Fruit fly (Drosophila melanogaster) ovary, adult (tissue): ENCODE results near the gene CG7376.
"Not testable (repeated sequence)": the region's sequence is repeated elsewhere in the genome, so short reads cannot be mapped to it uniquely, and the experiment has no call there.

Experiments used
- CG17801 ChIP-seq: fragments of 200-800 bp; optimal IDR thresholded peaks from 2 replicates; lab custom pipeline; 2019; ENCODE audit warnings: missing biosample characterization, mild to moderate bottlenecking, missing genetic modification characterization, moderate library complexity; ENCODE audit not compliant: partially characterized antibody

CG7376 gene

DNA sequence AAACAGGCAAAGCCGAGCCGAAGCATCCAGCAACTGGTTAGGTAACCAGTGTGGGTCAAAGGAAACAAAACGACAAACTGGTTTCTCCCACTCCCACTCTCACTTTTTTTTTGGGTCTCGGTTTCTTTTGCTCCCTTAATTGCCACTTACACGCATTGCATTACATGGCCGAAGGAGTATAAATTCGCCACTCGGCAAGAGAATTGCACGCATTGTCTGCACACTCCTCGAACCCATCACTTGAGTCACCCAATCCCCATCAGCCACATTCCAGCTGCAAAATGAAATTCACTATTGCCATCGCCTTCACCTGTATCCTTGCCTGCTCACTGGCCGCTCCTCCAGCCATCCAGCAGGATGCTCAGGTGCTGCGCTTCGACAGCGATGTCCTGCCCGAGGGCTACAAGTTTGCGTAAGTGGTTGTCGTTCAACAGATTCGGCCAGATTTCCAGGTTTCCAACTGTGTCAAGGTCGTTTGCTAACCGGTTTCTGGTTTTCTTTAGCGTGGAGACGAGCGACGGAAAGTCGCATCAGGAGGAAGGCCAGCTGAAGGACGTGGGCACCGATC is 30.8 kb upstream of the CG7376 start, which contains the start of gene Lcp65Ad:
Gene Lcp65Ad (plus strand): TSS at position 208 of the 568 bp plus-strand sequence.
- TF ChIP-seq CG17801 (GFP tag; lab: Kevin White, UChicago), result no peak

DNA sequence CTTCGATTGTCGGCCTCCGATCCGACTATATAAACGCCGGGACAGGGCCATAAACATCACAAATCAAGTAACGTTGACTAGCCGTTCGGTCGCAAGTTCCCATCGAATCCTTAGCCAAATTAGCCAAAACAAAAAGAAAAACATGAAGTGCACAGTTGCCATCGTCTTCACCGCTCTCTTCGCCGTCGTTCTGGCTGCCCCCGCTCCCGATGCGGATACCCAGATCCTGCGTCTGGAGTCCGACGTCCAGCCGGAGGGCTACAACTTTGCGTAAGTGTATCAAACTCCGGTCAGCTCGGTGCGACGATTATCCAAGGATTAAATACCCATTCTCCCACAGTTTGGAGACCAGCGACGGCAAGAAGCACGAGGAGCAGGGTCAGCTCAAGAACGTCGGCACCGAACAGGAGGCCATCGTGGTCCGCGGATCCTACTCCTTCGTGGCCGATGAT is 29.3 kb upstream of the CG7376 start, which contains the start of gene Lcp65Ac:
Gene Lcp65Ac (plus strand): TSS at position 51 of the 452 bp plus-strand sequence.
- TF ChIP-seq CG17801 (GFP tag; lab: Kevin White, UChicago), result no peak

DNA sequence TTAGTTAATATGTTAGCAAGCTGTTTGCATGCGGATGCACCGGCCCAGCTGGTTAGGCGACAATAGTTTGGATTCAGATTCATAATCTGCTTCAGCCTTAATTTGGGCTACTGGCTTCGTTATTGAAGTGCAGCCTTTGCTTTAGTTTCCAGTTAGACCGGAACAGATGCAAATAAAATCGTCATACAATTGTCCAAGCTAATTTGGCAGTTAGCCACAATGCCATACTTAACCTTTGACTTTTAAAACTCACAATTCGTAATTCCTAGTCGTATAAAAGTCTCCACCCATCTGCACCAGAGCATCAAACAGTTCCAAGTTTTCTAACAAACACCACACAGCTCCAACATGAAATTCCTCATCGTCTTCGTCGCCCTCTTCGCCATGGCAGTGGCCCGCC is 27.7 kb upstream of the CG7376 start, which contains the start of gene Lcp65Ab2:
Gene Lcp65Ab2 (plus strand): TSS at position 301 of the 400 bp plus-strand sequence.
- not testable (repeated sequence) for TF ChIP-seq CG17801 (GFP tag; lab: Kevin White, UChicago)

DNA sequence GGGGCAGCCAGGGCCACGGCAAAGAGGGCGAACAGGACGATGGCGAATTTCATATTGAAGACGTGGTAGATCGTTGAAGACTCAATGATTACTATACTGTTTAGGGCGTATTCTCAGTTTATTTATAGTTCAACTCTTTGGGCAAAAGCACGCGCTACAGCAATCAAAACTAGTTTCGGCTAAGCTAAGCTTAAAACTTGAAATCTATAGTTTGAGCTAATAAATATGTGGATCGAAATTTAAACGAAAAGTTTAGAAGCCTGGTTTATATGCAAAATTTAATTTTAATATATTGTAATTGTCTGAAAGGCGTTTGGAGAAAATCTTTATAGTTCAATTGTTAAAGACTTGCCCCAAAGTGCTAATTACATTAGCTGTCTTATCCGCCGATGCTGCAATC is 26.2 kb upstream of the CG7376 start, which contains the start of gene Cpr65Ax1:
Gene Cpr65Ax1 (minus strand): TSS at position 101 of the 400 bp plus-strand sequence.
- TF ChIP-seq CG17801 (GFP tag; lab: Kevin White, UChicago), result not testable (repeated sequence)

DNA sequence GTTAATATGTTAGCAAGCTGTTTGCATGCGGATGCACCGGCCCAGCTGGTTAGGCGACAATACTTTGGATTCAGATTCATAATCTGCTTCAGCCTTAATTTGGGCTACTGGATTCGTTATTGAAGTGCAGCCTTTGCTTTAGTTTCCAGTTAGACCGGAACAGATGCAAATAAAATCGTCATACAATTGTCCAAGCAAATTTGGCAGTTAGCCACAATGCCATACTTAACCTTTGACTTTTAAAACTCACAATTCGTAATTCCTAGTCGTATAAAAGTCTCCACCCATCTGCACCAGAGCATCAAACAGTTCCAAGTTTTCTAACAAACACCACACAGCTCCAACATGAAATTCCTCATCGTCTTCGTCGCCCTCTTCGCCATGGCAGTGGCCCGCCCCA is 24.8 kb upstream of the CG7376 start, which contains the start of gene Lcp65Ab1:
Gene Lcp65Ab1 (plus strand): TSS at position 301 of the 400 bp plus-strand sequence.
- not testable (repeated sequence) for TF ChIP-seq CG17801 (GFP tag; lab: Kevin White, UChicago)

DNA sequence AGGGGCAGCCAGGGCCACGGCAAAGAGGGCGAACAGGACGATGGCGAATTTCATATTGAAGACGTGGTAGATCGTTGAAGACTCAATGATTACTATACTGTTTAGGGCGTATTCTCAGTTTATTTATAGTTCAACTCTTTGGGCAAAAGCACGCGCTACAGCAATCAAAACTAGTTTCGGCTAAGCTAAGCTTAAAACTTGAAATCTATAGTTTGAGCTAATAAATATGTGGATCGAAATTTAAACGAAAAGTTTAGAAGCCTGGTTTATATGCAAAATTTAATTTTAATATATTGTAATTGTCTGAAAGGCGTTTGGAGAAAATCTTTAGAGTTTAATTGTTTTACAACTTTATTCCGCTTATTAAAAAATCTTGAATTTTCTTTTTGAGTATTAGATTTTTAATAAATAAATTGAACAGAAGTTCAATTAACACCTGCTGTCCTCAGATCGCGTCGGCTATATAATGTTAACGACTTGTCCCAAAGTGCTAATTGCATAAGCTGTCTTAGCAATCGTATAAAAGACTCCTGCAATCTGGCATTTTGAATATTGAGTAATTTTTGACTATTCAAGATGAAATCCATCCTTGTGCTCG is 23.2 kb upstream of the CG7376 start, which contains the start of the genes Cpr65Ax2 and Lcp65Aa:
Gene Cpr65Ax2 (minus strand): TSS at position 101 of the 598 bp plus-strand sequence.
Gene Lcp65Aa (plus strand): TSS at position 548 of the 598 bp plus-strand sequence.
- TF ChIP-seq CG17801 (GFP tag; lab: Kevin White, UChicago), result not testable (repeated sequence)

DNA sequence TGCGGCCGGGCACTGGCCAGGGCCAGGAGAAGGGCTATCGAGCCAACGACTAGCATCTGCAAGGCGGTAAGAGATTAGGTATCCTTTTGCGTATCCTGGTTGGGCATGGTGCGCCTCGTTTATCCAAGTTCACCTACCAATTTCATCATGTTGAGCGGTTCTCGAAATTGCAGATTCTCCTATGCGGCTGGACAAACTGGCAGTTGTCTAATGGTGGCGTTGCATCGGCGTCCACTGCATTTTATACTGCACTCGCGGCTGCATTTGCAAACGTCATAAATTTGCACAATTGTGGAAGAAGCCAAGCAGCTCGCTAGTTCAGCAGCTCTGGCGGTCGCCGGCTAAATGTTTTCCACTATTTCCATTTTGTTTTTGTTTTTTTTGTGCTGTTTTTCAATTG is 21.5 kb upstream of the CG7376 start, which contains the start of gene Acp65Aa:
Gene Acp65Aa (minus strand): TSS at position 215 of the 400 bp plus-strand sequence.
- TF ChIP-seq CG17801 (GFP tag; lab: Kevin White, UChicago), result no peak

DNA sequence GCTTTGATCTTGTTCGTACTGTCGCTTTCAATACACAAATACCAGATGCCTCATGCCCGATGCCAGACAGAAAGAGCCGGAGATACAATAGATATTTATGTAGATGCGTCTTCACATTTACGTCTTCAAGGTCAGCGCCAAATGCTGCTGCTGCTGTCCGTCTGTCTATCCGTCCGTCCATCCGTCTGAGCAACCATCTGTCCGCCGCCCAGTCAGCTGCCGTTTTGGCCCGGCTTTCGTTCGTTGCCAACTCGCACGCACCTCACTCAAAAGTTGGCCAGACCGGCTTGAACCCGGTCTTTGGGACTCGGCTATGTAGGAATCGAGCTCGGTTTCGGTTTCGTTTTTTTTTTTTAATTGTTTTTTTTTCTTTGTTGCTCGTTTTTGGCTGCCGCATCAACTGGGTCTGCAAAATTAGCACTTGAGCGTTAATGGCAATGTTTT is 19.1 kb upstream of the CG7376 start:
- TF ChIP-seq CG17801 (GFP tag; lab: Kevin White, UChicago), result no peak

DNA sequence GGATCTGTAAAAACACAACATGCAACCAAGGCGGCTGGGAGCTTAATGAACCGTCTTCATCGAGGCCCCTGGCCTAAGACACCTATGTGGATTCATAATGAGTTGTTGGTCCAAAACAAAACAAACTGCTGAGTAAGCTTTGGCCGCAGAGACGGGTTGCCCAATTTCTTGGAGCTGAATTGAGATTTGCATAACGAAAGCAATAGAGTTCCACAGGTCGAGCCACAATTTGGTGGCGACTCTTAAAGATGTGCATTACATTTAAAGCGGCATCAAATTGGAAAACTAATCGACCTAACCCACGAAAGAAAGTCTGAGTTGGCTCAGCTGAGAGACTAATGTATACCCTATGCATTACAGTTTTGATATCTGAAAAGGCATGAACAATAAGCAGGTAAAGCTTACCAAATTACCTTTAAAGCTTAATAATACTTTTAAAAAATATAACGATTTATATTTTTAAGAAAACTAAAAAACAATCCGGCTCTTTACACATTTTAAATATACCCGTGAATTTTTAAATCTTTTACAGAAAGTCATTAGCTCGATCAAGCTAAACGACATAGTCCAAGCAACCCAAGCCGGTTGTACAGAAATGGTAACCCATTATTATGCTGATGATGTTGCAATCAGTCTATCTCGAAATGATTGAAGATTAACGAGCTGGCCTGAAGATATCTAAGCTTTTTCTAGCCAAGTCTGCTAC is 16.6 kb upstream of the CG7376 start, which contains the start of gene CG13297:
Gene CG13297 (minus strand): TSS at position 51 of the 706 bp plus-strand sequence.
- TF ChIP-seq CG17801 (GFP tag; lab: Kevin White, UChicago), result no peak

DNA sequence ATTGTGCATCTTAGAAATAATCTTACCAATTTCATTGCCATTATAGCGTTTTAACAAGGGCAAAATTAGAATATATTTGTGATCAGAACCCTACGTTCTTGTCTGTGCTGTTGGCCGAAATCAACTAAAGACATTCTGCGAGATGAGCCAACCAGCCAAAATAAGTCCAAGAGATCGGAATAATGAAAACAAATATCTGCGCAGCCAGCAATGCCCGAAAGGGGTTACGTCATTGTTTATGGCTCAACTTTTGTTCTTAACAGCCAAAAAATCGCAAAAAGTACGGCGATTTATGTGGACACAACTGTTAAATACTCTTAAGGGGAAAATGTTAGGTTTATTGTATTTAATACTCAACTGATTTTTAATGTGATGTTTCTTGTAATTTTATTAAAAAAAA is 15.5 kb upstream of the CG7376 start, which contains the start of gene Cpr65Ay:
Gene Cpr65Ay (minus strand): TSS at position 101 of the 400 bp plus-strand sequence.
- TF ChIP-seq CG17801 (GFP tag; lab: Kevin White, UChicago), result no peak

DNA sequence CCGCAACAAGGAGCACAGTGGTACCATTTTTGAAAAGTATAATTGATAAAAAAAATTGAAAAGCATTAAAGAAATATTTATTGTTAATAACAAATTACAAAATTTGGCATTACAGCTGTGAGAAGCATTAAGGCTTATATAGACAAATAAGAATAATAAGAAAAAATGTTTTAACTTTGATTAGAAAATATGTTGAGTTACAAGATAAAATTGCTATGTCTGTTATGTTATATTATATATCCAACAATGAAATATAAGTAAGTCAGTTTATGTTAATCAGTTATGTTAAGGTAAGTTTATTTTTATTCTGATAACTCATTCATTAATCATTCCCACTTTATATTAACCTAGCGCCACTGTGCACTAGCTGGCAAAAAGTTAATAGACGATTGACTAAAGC is 14.2 kb upstream of the CG7376 start:
- no peak for TF ChIP-seq CG17801 (GFP tag; lab: Kevin White, UChicago)

DNA sequence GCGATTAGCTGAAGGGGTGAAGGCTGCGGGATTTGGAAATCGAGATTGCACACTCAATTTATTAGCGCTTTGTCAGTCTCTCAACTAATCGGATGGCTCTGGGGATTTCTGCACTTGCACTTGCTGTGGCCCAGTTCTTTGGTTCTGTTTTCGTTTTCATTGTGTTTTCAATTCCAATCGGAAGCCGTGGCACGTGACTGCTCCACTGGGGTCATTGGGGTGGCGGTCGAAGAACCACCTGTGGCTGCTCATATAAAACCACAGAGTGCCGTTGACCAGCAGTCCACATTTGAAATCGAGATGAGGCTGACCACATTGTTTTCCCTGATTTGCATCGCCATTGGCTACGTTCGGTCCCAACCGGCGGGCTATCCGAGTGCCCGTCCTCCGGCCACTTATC is 13.5 kb upstream of the CG7376 start, which contains the start of gene Cpr65Az:
Gene Cpr65Az (plus strand): TSS at position 301 of the 400 bp plus-strand sequence.
- no peak for TF ChIP-seq CG17801 (GFP tag; lab: Kevin White, UChicago)

DNA sequence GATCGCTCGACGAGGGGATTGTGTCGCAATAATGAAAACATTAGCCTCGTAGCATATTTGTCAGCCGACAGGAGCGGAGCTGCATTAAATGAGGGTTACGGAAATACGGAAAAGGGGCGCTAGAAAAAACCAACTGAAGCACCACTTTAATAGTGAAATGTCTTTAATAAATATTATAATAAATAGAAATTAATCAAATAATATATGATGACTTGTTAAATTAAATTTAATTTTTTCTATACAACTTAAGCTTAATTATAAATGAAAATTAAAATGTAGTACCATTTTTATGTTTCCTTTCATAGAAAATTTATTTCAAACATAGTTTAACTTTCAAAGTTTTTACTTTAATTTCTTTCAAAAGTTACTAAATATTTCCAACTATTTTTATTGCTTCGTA is 12.1 kb upstream of the CG7376 start:
- no peak for TF ChIP-seq CG17801 (GFP tag; lab: Kevin White, UChicago)

DNA sequence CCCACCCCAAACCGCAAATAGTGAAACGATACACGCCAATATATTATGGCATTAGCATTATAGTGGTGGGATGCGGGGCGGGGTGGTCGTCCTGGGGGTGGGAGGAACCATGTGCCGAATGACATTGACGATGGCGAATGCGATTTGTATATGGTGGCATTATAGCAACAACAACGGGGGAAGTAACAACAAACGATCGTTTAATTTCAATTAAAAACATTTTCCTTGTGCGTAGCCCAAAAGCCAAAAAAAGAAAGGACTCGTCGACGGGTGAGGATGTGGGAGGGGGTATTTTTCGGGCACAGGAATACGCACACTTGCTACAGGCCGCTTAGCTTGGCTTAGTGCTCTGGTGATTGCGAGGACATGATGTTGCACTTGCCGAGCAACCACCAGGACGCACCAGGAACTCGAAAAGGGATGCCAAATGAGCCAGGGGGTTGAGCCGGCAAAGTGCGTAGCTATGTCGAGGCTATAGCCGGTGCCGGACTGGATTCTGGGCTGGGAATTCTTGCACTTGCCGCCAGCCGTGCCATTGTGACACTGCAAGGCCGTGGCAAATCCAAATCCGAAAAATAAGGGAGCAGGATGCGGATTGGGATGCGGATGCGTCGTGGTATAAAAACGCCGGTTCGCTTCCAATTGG is 11.4 kb upstream of the CG7376 start, which contains the start of gene Prdm13:
Gene Prdm13 (plus strand): TSS at position 645 of the 646 bp plus-strand sequence.
- TF ChIP-seq CG17801 (GFP tag; lab: Kevin White, UChicago), result no peak
